Fruit fly (Drosophila melanogaster) whole organism, wandering third instar larva: ENCODE data around the gene tobi.

ENCODE experiments used
- Abd-B ChIP-seq: fragments of >200 bp; optimal IDR thresholded peaks from 2 replicates; lab custom pipeline; 2017; ENCODE audit warnings: missing biosample characterization, missing genetic modification characterization
- Dfd ChIP-seq: fragments of >200 bp; optimal IDR thresholded peaks from 2 replicates; lab custom pipeline; 2017; ENCODE audit warnings: missing biosample characterization, missing genetic modification characterization
- HLH106 ChIP-seq: fragments of 200-800 bp; optimal IDR thresholded peaks from 3 replicates; lab custom pipeline; 2019; ENCODE audit warnings: missing biosample characterization, mild to moderate bottlenecking, missing genetic modification characterization, moderate library complexity
- Hnf4 ChIP-seq: fragments of 200-800 bp; sonication (Bioruptor generic); optimal IDR thresholded peaks from 2 replicates; lab custom pipeline; 2016; ENCODE audit warnings: missing biosample characterization, mild to moderate bottlenecking, missing genetic modification characterization
- Hr78 ChIP-seq: fragments of >200 bp; optimal IDR thresholded peaks from 2 replicates; lab custom pipeline; 2017; ENCODE audit warnings: missing biosample characterization, missing genetic modification characterization
- Vsx2 ChIP-seq: fragments of 200-300, 225-300 bp; sonication (Bioruptor generic); optimal IDR thresholded peaks from 2 replicates; lab custom pipeline; 2018; ENCODE audit warnings: missing biosample characterization, missing genetic modification characterization; ENCODE audit not compliant: partially characterized antibody
- dsf ChIP-seq: sonication (Bioruptor generic); optimal IDR thresholded peaks from 2 replicates; lab custom pipeline; 2016; ENCODE audit warnings: missing biosample characterization, missing genetic modification characterization, borderline replicate concordance
- jim ChIP-seq: fragments of 175-275, 200-325 bp; sonication (Bioruptor generic); optimal IDR thresholded peaks from 2 replicates; lab custom pipeline; 2016; ENCODE audit warnings: missing biosample characterization, mild to moderate bottlenecking, missing genetic modification characterization
- pan ChIP-seq: fragments of >200 bp; optimal IDR thresholded peaks from 2 replicates; lab custom pipeline; 2017
- psq ChIP-seq: fragments of 200-800 bp; sonication (Bioruptor generic); optimal IDR thresholded peaks from 3 replicates; lab custom pipeline; 2017; ENCODE audit warnings: missing biosample characterization, mild to moderate bottlenecking, missing genetic modification characterization, moderate library complexity
- usp ChIP-seq: fragments of >200 bp; optimal IDR thresholded peaks from 2 replicates; lab custom pipeline; 2017; ENCODE audit warnings: missing biosample characterization, missing genetic modification characterization
- woc ChIP-seq: sonication (Bioruptor generic); optimal IDR thresholded peaks from 2 replicates; lab custom pipeline; 2016; ENCODE audit warnings: missing biosample characterization, mild to moderate bottlenecking, missing genetic modification characterization

DNA sequence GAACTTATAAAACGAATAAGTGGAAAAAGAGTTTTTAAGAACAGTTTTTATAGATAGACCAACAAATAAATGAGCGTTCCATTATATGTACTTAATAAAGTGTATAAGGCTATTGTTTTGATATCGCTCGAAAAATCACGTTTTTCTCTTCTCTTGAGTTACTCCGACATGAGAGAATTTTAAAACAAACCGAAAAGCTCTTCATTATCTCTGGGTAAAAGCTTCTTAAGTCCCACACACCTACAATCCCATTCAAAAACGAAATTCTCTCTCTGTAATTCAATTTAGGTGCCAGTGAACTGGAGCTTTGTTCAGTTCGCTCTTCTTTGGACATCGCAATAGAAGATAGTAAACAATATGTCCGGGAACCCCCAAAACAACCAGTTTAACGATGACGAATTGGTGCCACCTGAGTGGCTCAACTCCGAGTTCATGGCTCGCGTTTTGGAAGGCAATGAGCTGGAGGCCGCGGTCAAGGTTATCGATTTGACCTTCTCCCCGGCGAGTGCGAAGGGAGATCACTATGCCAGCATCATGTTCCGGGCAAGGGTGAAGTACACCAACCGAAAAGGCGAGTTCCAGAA, 42.8 kb downstream of the tobi start, which contains the start of gene CG31436:
- TF ChIP-seq Vsx2 (no peak), HLH106 (tag; lab: Kevin White, UChicago) (no peak), pan (lab: Kevin White, UChicago) (no peak), Dfd (GFP tag; lab: Kevin White, UChicago) (no peak), woc (GFP tag; lab: Kevin White, UChicago) (no peak), psq (no peak), dsf (no peak), Hr78 (GFP tag; lab: Kevin White, UChicago) (no peak), usp (no peak), Abd-B (GFP tag; lab: Kevin White, UChicago) (no peak), jim (GFP tag; lab: Kevin White, UChicago) (no peak), Hnf4 (GFP tag; lab: Kevin White, UChicago) (no peak)
